Fruit fly (Drosophila melanogaster) whole organism, embryonic: ENCODE data around the gene Cul6.

Experiments
- Aef1 ChIP-seq: fragments of 200-800 bp; sonication (Bioruptor generic); IDR thresholded peaks from 3 replicates; pipeline ENCODE4 v1.3.6; 2022; ENCODE audit warnings: missing biosample characterization, missing genetic modification characterization
- B-H2 ChIP-seq: fragments of 200-800 bp; sonication (Bioruptor generic); optimal IDR thresholded peaks from 2 replicates; lab custom pipeline; 2018; ENCODE audit warnings: missing biosample characterization, mild to moderate bottlenecking, missing genetic modification characterization
- CG10565 ChIP-seq: fragments of 200-800 bp; sonication (Bioruptor generic); optimal IDR thresholded peaks from 3 replicates; lab custom pipeline; 2016; ENCODE audit warnings: missing biosample characterization, mild to moderate bottlenecking, missing genetic modification characterization
- CG11504 ChIP-seq: fragments of 200-800 bp; sonication (Bioruptor generic); optimal IDR thresholded peaks from 3 replicates; lab custom pipeline; 2019; ENCODE audit warnings: missing biosample characterization, mild to moderate bottlenecking, missing genetic modification characterization, moderate library complexity
- CG11696 ChIP-seq: fragments of 200-800 bp; sonication (Bioruptor generic); IDR thresholded peaks from 2 replicates; pipeline ENCODE4 v1.3.6; 2022; ENCODE audit warnings: missing biosample characterization, missing genetic modification characterization
- CG13624 ChIP-seq: fragments of 200-800 bp; sonication (Bioruptor generic); optimal IDR thresholded peaks from 2 replicates; lab custom pipeline; 2016; ENCODE audit warnings: missing biosample characterization, missing genetic modification characterization
- CG14860 ChIP-seq: fragments of 200-800 bp; sonication (Bioruptor generic); IDR thresholded peaks from 3 replicates; pipeline ENCODE4 v1.3.6; 2022; ENCODE audit warnings: missing biosample characterization, missing genetic modification characterization; ENCODE audit not compliant: partially characterized antibody
- CG15601 ChIP-seq: fragments of 200-800 bp; sonication (Bioruptor generic); optimal IDR thresholded peaks from 3 replicates; lab custom pipeline; 2019; ENCODE audit warnings: missing biosample characterization, mild to moderate bottlenecking, missing genetic modification characterization, moderate library complexity
- CG16863 ChIP-seq: fragments of 200-800 bp; sonication (Bioruptor generic); optimal IDR thresholded peaks from 3 replicates; lab custom pipeline; 2016; ENCODE audit warnings: missing biosample characterization, missing genetic modification characterization
- CG17612 ChIP-seq: fragments of 200-800 bp; sonication (Bioruptor generic); IDR thresholded peaks from 2 replicates; pipeline ENCODE4 v1.3.6; 2022; ENCODE audit warnings: missing biosample characterization, missing genetic modification characterization
- CG18262 ChIP-seq: fragments of 200-800 bp; optimal IDR thresholded peaks from 3 replicates; lab custom pipeline; 2019; ENCODE audit warnings: missing biosample characterization, mild to moderate bottlenecking, missing genetic modification characterization, moderate library complexity
- CG31365 ChIP-seq: fragments of 200-800 bp; sonication (Bioruptor generic); optimal IDR thresholded peaks from 2 replicates; lab custom pipeline; 2018; ENCODE audit warnings: missing biosample characterization, mild to moderate bottlenecking, missing genetic modification characterization
- CG31441 ChIP-seq: fragments of 200-800 bp; sonication (Bioruptor generic); IDR thresholded peaks from 2 replicates; pipeline ENCODE4 v1.3.6; 2022; ENCODE audit warnings: missing biosample characterization, missing genetic modification characterization
- CG32772 ChIP-seq: fragments of 200-800 bp; sonication (Bioruptor generic); IDR thresholded peaks from 2 replicates; pipeline ENCODE4 v1.3.6; 2022; ENCODE audit warnings: missing biosample characterization, missing genetic modification characterization
- CG4328 ChIP-seq: fragments of 200-800 bp; sonication (Bioruptor generic); optimal IDR thresholded peaks from 3 replicates; lab custom pipeline; 2017; ENCODE audit warnings: missing biosample characterization, missing genetic modification reagents, missing genetic modification characterization
- CG4730 ChIP-seq: fragments of 200-800 bp; sonication (Bioruptor generic); IDR thresholded peaks from 2 replicates; pipeline ENCODE4 v1.3.6; 2022; ENCODE audit warnings: missing biosample characterization, missing genetic modification characterization
- CG9817 ChIP-seq: fragments of 200-800 bp; sonication (Bioruptor generic); optimal IDR thresholded peaks from 2 replicates; lab custom pipeline; 2018; ENCODE audit warnings: missing biosample characterization, mild to moderate bottlenecking, missing genetic modification characterization, moderate library complexity
- CHES-1-like ChIP-seq: fragments of 200-800 bp; sonication (Bioruptor generic); optimal IDR thresholded peaks from 2 replicates; lab custom pipeline; 2016; ENCODE audit warnings: missing biosample characterization, missing genetic modification characterization
- D ChIP-seq, 2 experiments: fragments of 200-800 bp in 1 of 2; fragments of >200 bp in 1 of 2; sonication (Bioruptor generic) in 1 of 2; optimal IDR thresholded peaks; 2 replicates in 1 of 2; 3 replicates in 1 of 2; lab custom pipeline; 2017; ENCODE audit warnings: mild to moderate bottlenecking in 1 of 2, missing biosample characterization in 1 of 2, missing genetic modification characterization in 1 of 2, missing genetic modification reagents in 1 of 2
- Dip2 ChIP-seq: fragments of 200-800 bp; sonication (Bioruptor generic); IDR thresholded peaks from 2 replicates; pipeline ENCODE4 v1.3.6; 2022; ENCODE audit warnings: missing biosample characterization, missing genetic modification characterization
- Dref ChIP-seq: fragments of 200-800 bp; sonication (Bioruptor generic); IDR thresholded peaks from 2 replicates; pipeline ENCODE4 v1.3.6; 2022; ENCODE audit warnings: missing biosample characterization, missing genetic modification characterization
- HLH54F ChIP-seq: fragments of 200-800 bp; sonication (Bioruptor generic); optimal IDR thresholded peaks from 3 replicates; lab custom pipeline; 2016; ENCODE audit warnings: missing biosample characterization, missing genetic modification characterization
- Hr39 ChIP-seq: fragments of >200 bp; optimal IDR thresholded peaks from 2 replicates; lab custom pipeline; 2017
- Hr78 ChIP-seq, 2 experiments: fragments of 200-800 bp in 1 of 2; fragments of >200 bp in 1 of 2; sonication (Bioruptor generic) in 1 of 2; optimal IDR thresholded peaks; 2 replicates each; lab custom pipeline; 2017 to 2019; ENCODE audit warnings: missing biosample characterization in 2 of 2, missing genetic modification characterization in 2 of 2, mild to moderate bottlenecking in 1 of 2, moderate library complexity in 1 of 2
- NC2α ChIP-seq: fragments of 200-800 bp; sonication (Bioruptor generic); optimal IDR thresholded peaks from 2 replicates; lab custom pipeline; 2016; ENCODE audit warnings: missing biosample characterization, missing genetic modification characterization
- NC2β ChIP-seq: fragments of 200-800 bp; sonication (Bioruptor generic); optimal IDR thresholded peaks from 2 replicates; lab custom pipeline; 2016; ENCODE audit warnings: missing biosample characterization, missing genetic modification characterization
- NfI ChIP-seq: fragments of 200-800 bp; sonication (Bioruptor generic); optimal IDR thresholded peaks from 3 replicates; lab custom pipeline; 2018; ENCODE audit warnings: missing biosample characterization, mild to moderate bottlenecking, missing genetic modification characterization, moderate library complexity
- Optix ChIP-seq: fragments of 200-800 bp; sonication (Bioruptor generic); IDR thresholded peaks from 3 replicates; pipeline ENCODE4 v1.3.6; 2022; ENCODE audit warnings: missing biosample characterization, missing genetic modification characterization
- Side ChIP-seq: fragments of 200-800 bp; sonication (Bioruptor generic); optimal IDR thresholded peaks from 2 replicates; lab custom pipeline; 2016; ENCODE audit warnings: missing biosample characterization, missing genetic modification characterization
- TFAM ChIP-seq: fragments of 200-800 bp; sonication (Bioruptor generic); optimal IDR thresholded peaks from 2 replicates; lab custom pipeline; 2017; ENCODE audit warnings: missing biosample characterization, missing genetic modification characterization, inconsistent platforms
- bigmax ChIP-seq: fragments of 200-800 bp; sonication (Bioruptor generic); optimal IDR thresholded peaks from 2 replicates; lab custom pipeline; 2018; ENCODE audit warnings: missing biosample characterization, mild to moderate bottlenecking, missing genetic modification characterization
- br ChIP-seq: fragments of >200 bp; optimal IDR thresholded peaks from 2 replicates; lab custom pipeline; 2017
- gcm ChIP-seq: fragments of 200-800 bp; sonication (Bioruptor generic); optimal IDR thresholded peaks from 2 replicates; lab custom pipeline; 2019; ENCODE audit warnings: missing biosample characterization, mild to moderate bottlenecking, missing genetic modification characterization, moderate library complexity
- gcm2 ChIP-seq: fragments of 200-800 bp; sonication (Bioruptor generic); optimal IDR thresholded peaks from 2 replicates; lab custom pipeline; 2016; ENCODE audit warnings: missing biosample characterization, missing genetic modification characterization
- h ChIP-seq: fragments of >200 bp; optimal IDR thresholded peaks from 2 replicates; lab custom pipeline; 2017
- hth ChIP-seq: fragments of >200 bp; optimal IDR thresholded peaks from 2 replicates; lab custom pipeline; 2017; ENCODE audit warnings: inconsistent platforms
- lola ChIP-seq, 3 experiments: fragments of >200 bp in 2 of 3; fragments of 200-800 bp in 1 of 3; sonication (Bioruptor generic) in 1 of 3; optimal IDR thresholded peaks; 2 replicates each; lab custom pipeline; 2017 to 2019; ENCODE audit warnings: missing biosample characterization in 3 of 3, missing genetic modification characterization in 3 of 3, mild to moderate bottlenecking in 1 of 3, moderate library complexity in 1 of 3
- odd ChIP-seq: fragments of 200-800 bp; sonication (Bioruptor generic); optimal IDR thresholded peaks from 2 replicates; lab custom pipeline; 2017; ENCODE audit warnings: missing biosample characterization, mild to moderate bottlenecking, missing genetic modification characterization
- pan ChIP-seq, 4 experiments: fragments of >200 bp in 3 of 4; fragments of 200-800 bp in 1 of 4; sonication (Bioruptor generic) in 1 of 4; optimal IDR thresholded peaks in 3 of 4; IDR thresholded peaks in 1 of 4; 2 replicates each; pipeline versions ENCODE4 v1.3.6 to Lab custom; 2017 to 2022; ENCODE audit warnings: missing biosample characterization in 2 of 4, missing genetic modification characterization in 2 of 4, mixed read lengths in 1 of 4
- pb ChIP-seq: fragments of 200-800 bp; sonication (Bioruptor generic); optimal IDR thresholded peaks from 3 replicates; lab custom pipeline; 2016; ENCODE audit warnings: missing biosample characterization, missing genetic modification characterization
- phol ChIP-seq: fragments of 200-800 bp; sonication (Bioruptor generic); optimal IDR thresholded peaks from 3 replicates; lab custom pipeline; 2018; ENCODE audit warnings: missing biosample characterization, mild to moderate bottlenecking, missing genetic modification characterization, moderate library complexity
- pita ChIP-seq: fragments of 200-800 bp; sonication (Bioruptor generic); optimal IDR thresholded peaks from 2 replicates; lab custom pipeline; 2017; ENCODE audit warnings: missing biosample characterization, mild to moderate bottlenecking, missing genetic modification characterization
- psq ChIP-seq: fragments of 200-800 bp; sonication (Bioruptor generic); optimal IDR thresholded peaks from 2 replicates; lab custom pipeline; 2017; ENCODE audit warnings: missing biosample characterization, missing genetic modification characterization
- row ChIP-seq: fragments of 200-800 bp; sonication (Bioruptor generic); IDR thresholded peaks from 3 replicates; pipeline ENCODE4 v1.3.6; 2022; ENCODE audit warnings: missing biosample characterization, missing genetic modification characterization
- sc ChIP-seq, 3 experiments: fragments of >200 bp in 2 of 3; fragments of 200-800 bp in 1 of 3; sonication (Bioruptor generic) in 1 of 3; optimal IDR thresholded peaks; 2 replicates in 2 of 3; 3 replicates in 1 of 3; lab custom pipeline; 2017; ENCODE audit warnings: mild to moderate bottlenecking in 1 of 3, missing biosample characterization in 1 of 3, missing genetic modification characterization in 1 of 3, missing genetic modification reagents in 1 of 3
- tgo ChIP-seq: fragments of 200-800 bp; sonication (Bioruptor generic); IDR thresholded peaks from 3 replicates; pipeline ENCODE4 v1.3.6; 2022; ENCODE audit warnings: missing biosample characterization, missing genetic modification characterization
- tin ChIP-seq: fragments of 200-800 bp; sonication (Bioruptor generic); optimal IDR thresholded peaks from 3 replicates; lab custom pipeline; 2016; ENCODE audit warnings: missing biosample characterization, missing genetic modification characterization
- zen ChIP-seq: fragments of 200-800 bp; sonication (Bioruptor generic); optimal IDR thresholded peaks from 3 replicates; lab custom pipeline; 2018; ENCODE audit warnings: missing biosample characterization, mild to moderate bottlenecking, missing genetic modification characterization, moderate library complexity
- zen2 ChIP-seq: fragments of 200-800 bp; sonication (Bioruptor generic); IDR thresholded peaks from 3 replicates; pipeline ENCODE4 v1.3.6; 2022; ENCODE audit warnings: missing biosample characterization, missing genetic modification characterization; ENCODE audit not compliant: partially characterized antibody

The Cul6 gene

dm6 chr3L:13036706-13037457 lies 25.4 kb upstream of the Cul6 start, which contains the start of gene Srrm1 (continued):
- TF ChIP-seq gcm2 (GFP tag; lab: Kevin White, UChicago) (peak; percentile 25), Optix (no peak), CG16863 (peak; percentile 6), phol (peak; percentile 56), NfI (GFP tag; lab: Kevin White, UChicago) (peak; percentile 40), tgo (GFP tag; lab: Robert Waterston, UW) (no peak), h (lab: Kevin White, UChicago) (no peak), CG4328 (GFP tag; lab: Kevin White, UChicago) (no peak), TFAM (no peak), CG11696 (GFP tag; lab: Robert Waterston, UW) (no peak), B-H2 (peak; percentile 39), Dref (peak; percentile 97), CG32772 (GFP tag; lab: Robert Waterston, UW) (0 out of 2 replicates have a peak, but pooled peaks have one; percentile 5), zen2 (GFP tag; lab: Robert Waterston, UW) (peak; percentile 61; the same call in 2 of the 3 replicates), NC2α (GFP tag; lab: Kevin White, UChicago) (no peak), hth (no peak), br (lab: Kevin White, UChicago) (no peak), sc (optimal IDR thresholded peaks at IDR 0.05; lab: Kevin White, UChicago) (no peak), sc (GFP tag; optimal IDR thresholded peaks at IDR 0.05; lab: Kevin White, UChicago) (no peak), CG18262 (tag; lab: Kevin White, UChicago) (peak; percentile 25), tin (GFP tag; lab: Kevin White, UChicago) (peak; percentile 34), D (optimal IDR thresholded peaks at IDR 0.05; lab: Kevin White, UChicago) (no peak), D (GFP tag; optimal IDR thresholded peaks at IDR 0.05; lab: Kevin White, UChicago) (no peak), Side (GFP tag; lab: Kevin White, UChicago) (peak; percentile 41), lola (GFP tag; optimal IDR thresholded peaks at IDR 0.05; lab: Kevin White, UChicago) (peak in 1 of 3 experiments; percentile 6), zen (peak; percentile 31), Dip2 (GFP tag; lab: Robert Waterston, UW) (no peak), psq (GFP tag; lab: Kevin White, UChicago) (no peak), gcm (GFP tag; lab: Kevin White, UChicago) (no peak), Hr78 (GFP tag; optimal IDR thresholded peaks at IDR 0.05; lab: Kevin White, UChicago) (no peak), HLH54F (GFP tag; lab: Kevin White, UChicago) (peak; percentile 64), CG31441 (GFP tag; lab: Robert Waterston, UW) (0 out of 2 replicates have a peak, but pooled peaks have one; percentile 21), odd (GFP tag; lab: Kevin White, UChicago) (no peak), CG15601 (tag; lab: Kevin White, UChicago) (peak; percentile 60), CG11504 (tag; lab: Kevin White, UChicago) (peak; percentile 20), pb (GFP tag; lab: Kevin White, UChicago) (no peak), Hr39 (lab: Kevin White, UChicago) (no peak), CG17612 (GFP tag; lab: Robert Waterston, UW) (no peak), bigmax (GFP tag; lab: Kevin White, UChicago) (no peak), CG9817 (peak; percentile 24), CHES-1-like (GFP tag; lab: Kevin White, UChicago) (peak; percentile 82), CG4730 (no peak), NC2β (GFP tag; lab: Kevin White, UChicago) (peak; percentile 52), CG14860 (GFP tag; lab: Robert Waterston, UW) (peak; percentile 77), CG31365 (no peak), Aef1 (GFP tag; lab: Robert Waterston, UW) (no peak), pita (no peak), pan (optimal IDR thresholded peaks at IDR 0.05; lab: Kevin White, UChicago) (no peak), pan (GFP tag; optimal IDR thresholded peaks at IDR 0.05 in 1 of 2, IDR thresholded peaks at IDR 0.05 in 1 of 2) (no peak), CG10565 (GFP tag; lab: Kevin White, UChicago) (no peak), CG13624 (GFP tag; lab: Kevin White, UChicago) (peak; percentile 75), row (GFP tag; lab: Robert Waterston, UW) (peak; percentile 61)
